Worm (Caenorhabditis elegans) whole organism, early embryonic: ENCODE measurements around the gene R10E8.2.
"Not testable (repeated sequence)": the region's sequence is repeated elsewhere in the genome, so short reads cannot be mapped to it uniquely, and the experiment has no call there.

ENCODE experiments used
- B0310.2 ChIP-seq: sonication (generic microtip); optimal IDR thresholded peaks from 2 replicates; lab custom pipeline; 2016; ENCODE audit warnings: mild to moderate bottlenecking, missing genetic modification characterization, missing compliant biosample characterization
- F13C5.2 ChIP-seq: sonication (generic microtip); optimal IDR thresholded peaks from 2 replicates; lab custom pipeline; 2017; ENCODE audit warnings: mild to moderate bottlenecking, missing genetic modification characterization, inconsistent platforms, missing compliant biosample characterization
- aly-1 ChIP-seq: sonication (generic microtip); optimal IDR thresholded peaks from 2 replicates; lab custom pipeline; 2016; ENCODE audit warnings: missing genetic modification characterization, missing compliant biosample characterization
- ama-1 ChIP-seq: fragments of 150-350 bp; optimal IDR thresholded peaks from 2 replicates; lab custom pipeline; 2014
- ceh-13 ChIP-seq: fragments of 200-800 bp; sonication (Bioruptor generic); optimal IDR thresholded peaks from 2 replicates; lab custom pipeline; 2018; ENCODE audit warnings: mild to moderate bottlenecking, missing genetic modification characterization, missing compliant biosample characterization
- flt-1 ChIP-seq: fragments of 200-800 bp; sonication (Bioruptor generic); IDR thresholded peaks from 2 replicates; pipeline ENCODE4 v1.3.6; 2022; ENCODE audit warnings: missing genetic modification characterization, missing compliant biosample characterization
- hmg-4 ChIP-seq: fragments of 200-800 bp; sonication (Bioruptor generic); optimal IDR thresholded peaks from 2 replicates; lab custom pipeline; 2018; ENCODE audit warnings: mild to moderate bottlenecking, missing genetic modification characterization, missing compliant biosample characterization
- hnd-1 ChIP-seq: sonication (generic microtip); optimal IDR thresholded peaks from 2 replicates; lab custom pipeline; 2016; ENCODE audit warnings: missing genetic modification characterization, missing compliant biosample characterization
- pes-1 ChIP-seq: fragments of 200-800 bp; sonication (Bioruptor generic); IDR thresholded peaks from 2 replicates; pipeline ENCODE4 v1.3.6; 2022; ENCODE audit warnings: missing genetic modification reagents, missing genetic modification characterization, missing compliant biosample characterization
- scrt-1 ChIP-seq: fragments of 200-800 bp; sonication (Bioruptor generic); IDR thresholded peaks from 2 replicates; pipeline ENCODE4 v1.3.6; 2022; ENCODE audit warnings: missing genetic modification characterization, missing compliant biosample characterization
- sea-1 ChIP-seq: fragments of 200-800 bp; sonication (Bioruptor generic); conservative IDR thresholded peaks from 2 replicates; pipeline ENCODE4 v1.3.6; 2022; ENCODE audit warnings: missing genetic modification characterization, missing compliant biosample characterization
- tbx-11 ChIP-seq: fragments of 200-800 bp; sonication (Bioruptor generic); IDR thresholded peaks from 2 replicates; pipeline ENCODE4 v1.3.6; 2022; ENCODE audit warnings: missing genetic modification characterization, missing compliant biosample characterization
- tra-4 ChIP-seq: sonication (generic microtip); optimal IDR thresholded peaks from 2 replicates; lab custom pipeline; 2017; ENCODE audit warnings: missing genetic modification characterization, missing compliant biosample characterization

ce11 chrV:18216784-18217183 lies 36.8 kb upstream of the R10E8.2 start, which contains the start of gene F16H6.9:
- not testable (repeated sequence) for TF ChIP-seq ceh-13 (GFP tag; lab: Kevin White, UChicago); aly-1; tra-4 (tag; lab: Kevin White, UChicago); hmg-4 (GFP tag; lab: Kevin White, UChicago); pes-1 (GFP tag; lab: Robert Waterston, UW); ama-1 (lab: Kevin White, UChicago); scrt-1 (GFP tag; lab: Robert Waterston, UW); flt-1 (GFP tag; lab: Robert Waterston, UW); hnd-1 (tag; lab: Kevin White, UChicago); sea-1; F13C5.2 (tag; lab: Kevin White, UChicago); B0310.2 (tag; lab: Kevin White, UChicago); tbx-11
